Fruit fly (Drosophila melanogaster): ENCODE data around the gene CG42369.

The CG42369 gene

DNA sequence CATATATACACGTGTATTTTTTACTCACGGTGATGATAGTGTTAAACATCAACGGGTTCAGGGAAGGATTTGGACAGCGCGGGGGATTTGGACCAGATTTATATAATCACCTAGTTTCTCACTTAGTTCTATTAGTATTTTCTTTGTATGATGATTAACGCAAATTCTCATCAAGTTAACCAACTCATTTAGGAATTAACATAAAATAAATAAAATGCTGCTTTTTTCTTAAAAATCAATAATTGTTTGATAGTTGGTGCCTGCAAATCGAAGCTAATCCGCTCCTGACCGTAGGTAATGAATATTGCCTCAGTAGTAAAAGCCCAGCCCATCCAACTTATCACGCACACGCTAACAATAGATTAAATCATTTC is 45.3 kb downstream of the CG42369 start (continued):
- TF ChIP-seq CG10431 (GFP tag; optimal IDR thresholded peaks at IDR 0.05) (no peak), CkIIα-i1 (GFP tag; IDR thresholded peaks at IDR 0.05) (no peak), hkb (optimal IDR thresholded peaks at IDR 0.05) (no peak), hkb (GFP tag; IDR thresholded peaks at IDR 0.05) (peak; percentile 71), CG10543 (GFP tag; optimal IDR thresholded peaks at IDR 0.05) (peak; percentile 90), so (GFP tag; IDR thresholded peaks at IDR 0.05) (peak; percentile 79; the same call in 1 of the 3 replicates), ato (GFP tag; IDR thresholded peaks at IDR 0.05; ENCODE audit: partially characterized antibody) (no peak), CG18011 (GFP tag; optimal IDR thresholded peaks at IDR 0.05) (peak; percentile 55), CG6254 (GFP tag; optimal IDR thresholded peaks at IDR 0.05) (no peak), ash1 (GFP tag; optimal IDR thresholded peaks at IDR 0.05) (no peak), CrebB (tag; optimal IDR thresholded peaks at IDR 0.05) (peak; percentile 73), CG11247 (GFP tag; IDR thresholded peaks at IDR 0.05) (peak; percentile 81), gfzf (GFP tag; optimal IDR thresholded peaks at IDR 0.05) (no peak), CG1792 (GFP tag; optimal IDR thresholded peaks at IDR 0.05) (peak; percentile 76), Taf1 (GFP tag; IDR thresholded peaks at IDR 0.05) (peak; percentile 90), CG1647 (GFP tag; optimal IDR thresholded peaks at IDR 0.05) (peak; percentile 69), CG2202 (tag; optimal IDR thresholded peaks at IDR 0.05) (no peak), bigmax (GFP tag; optimal IDR thresholded peaks at IDR 0.05) (no peak), seq (GFP tag; IDR thresholded peaks at IDR 0.05) (no peak; the same call in 1 of the 2 replicates), crc (GFP tag; optimal IDR thresholded peaks at IDR 0.05) (peak; percentile 78), Ada2b (GFP tag; IDR thresholded peaks at IDR 0.05) (peak; percentile 83), Dip3 (GFP tag; optimal IDR thresholded peaks at IDR 0.05) (peak; percentile 85), Dp (GFP tag; optimal IDR thresholded peaks at IDR 0.05) (no peak), Sox102F (GFP tag; optimal IDR thresholded peaks at IDR 0.05) (peak; percentile 79), Doc2 (GFP tag; IDR thresholded peaks at IDR 0.05) (peak; percentile 63), disco-r (GFP tag; optimal IDR thresholded peaks at IDR 0.05) (peak; percentile 68), tll (GFP tag; optimal IDR thresholded peaks at IDR 0.05) (no peak), CG14441 (GFP tag; IDR thresholded peaks at IDR 0.05) (peak; percentile 88), pzg (GFP tag; optimal IDR thresholded peaks at IDR 0.05) (no peak), Meics (GFP tag; optimal IDR thresholded peaks at IDR 0.05) (peak; percentile 87), cwo (GFP tag; optimal IDR thresholded peaks at IDR 0.05) (peak; percentile 98), E2f2 (GFP tag; IDR thresholded peaks at IDR 0.05) (peak; percentile 64), CG9797 (GFP tag; optimal IDR thresholded peaks at IDR 0.05) (no peak), ac (GFP tag; optimal IDR thresholded peaks at IDR 0.05) (no peak), sens-2 (GFP tag; IDR thresholded peaks at IDR 0.05) (no peak), phol (tag; optimal IDR thresholded peaks at IDR 0.05) (peak; percentile 79), CG4854 (GFP tag; optimal IDR thresholded peaks at IDR 0.05) (peak; percentile 50), pan (optimal IDR thresholded peaks at IDR 0.05) (no peak), pan (GFP tag; optimal IDR thresholded peaks at IDR 0.05 in 1 of 2, IDR thresholded peaks at IDR 0.05 in 1 of 2) (peak in 1 of 2 experiments; percentile 78), CG5180 (GFP tag; optimal IDR thresholded peaks at IDR 0.05) (peak; percentile 64), Stat92E (GFP tag; optimal IDR thresholded peaks at IDR 0.05) (no peak), Fer1 (GFP tag; optimal IDR thresholded peaks at IDR 0.05) (peak; percentile 87), NfI (GFP tag; optimal IDR thresholded peaks at IDR 0.05) (peak; percentile 89), CG15269 (tag; optimal IDR thresholded peaks at IDR 0.05) (peak; percentile 91), CG5953 (GFP tag; IDR thresholded peaks at IDR 0.05) (peak; percentile 35), slp2 (GFP tag; optimal IDR thresholded peaks at IDR 0.05) (peak; percentile 36), Ets97D (GFP tag; optimal IDR thresholded peaks at IDR 0.05) (peak; percentile 29), CG14860 (GFP tag; IDR thresholded peaks at IDR 0.05; ENCODE audit: partially characterized antibody) (no peak), CG12155 (GFP tag; optimal IDR thresholded peaks at IDR 0.05) (peak; percentile 77), CG15601 (tag; optimal IDR thresholded peaks at IDR 0.05) (peak; percentile 46), trh (GFP tag; optimal IDR thresholded peaks at IDR 0.05) (peak; percentile 41)

Data from whole organism, embryonic.